Fruit fly (Drosophila melanogaster) whole organism, embryonic: ENCODE measurements around the gene Pcyt1.

ENCODE experiments used
- Ada2b ChIP-seq: fragments of 200-800 bp; sonication (Bioruptor generic); IDR thresholded peaks from 2 replicates; pipeline ENCODE4 v1.3.6; 2022; ENCODE audit warnings: missing biosample characterization, missing genetic modification characterization
- Adf1 ChIP-seq: fragments of 200-800 bp; sonication (Bioruptor generic); IDR thresholded peaks from 2 replicates; pipeline ENCODE4 v1.3.6; 2022; ENCODE audit warnings: missing biosample characterization, missing genetic modification characterization
- Asciz ChIP-seq: fragments of 200-800 bp; sonication (Bioruptor generic); optimal IDR thresholded peaks from 2 replicates; lab custom pipeline; 2017; ENCODE audit warnings: missing biosample characterization, mild to moderate bottlenecking, missing genetic modification characterization, missing genetic modification reagents
- Bteb2 ChIP-seq: fragments of 200-800 bp; sonication (Bioruptor generic); optimal IDR thresholded peaks from 2 replicates; lab custom pipeline; 2016; ENCODE audit warnings: missing biosample characterization, missing genetic modification characterization
- C15 ChIP-seq: fragments of 200-800 bp; sonication (Bioruptor generic); IDR thresholded peaks from 3 replicates; pipeline ENCODE4 v1.3.6; 2022; ENCODE audit warnings: missing biosample characterization, missing genetic modification characterization
- CG12299 ChIP-seq: fragments of 200-800 bp; sonication (Bioruptor generic); optimal IDR thresholded peaks from 2 replicates; lab custom pipeline; 2018; ENCODE audit warnings: missing biosample characterization, mild to moderate bottlenecking, missing genetic modification characterization
- CG14667 ChIP-seq: fragments of 200-800 bp; sonication (Bioruptor generic); IDR thresholded peaks from 2 replicates; pipeline ENCODE4 v1.3.6; 2022; ENCODE audit warnings: missing biosample characterization, missing genetic modification characterization
- CG14710 ChIP-seq: fragments of 200-800 bp; sonication (Bioruptor generic); optimal IDR thresholded peaks from 3 replicates; lab custom pipeline; 2019; ENCODE audit warnings: missing biosample characterization, mild to moderate bottlenecking, missing genetic modification characterization, moderate library complexity
- CG1529 ChIP-seq: fragments of 200-800 bp; sonication (Bioruptor generic); optimal IDR thresholded peaks from 3 replicates; lab custom pipeline; 2018; ENCODE audit warnings: missing biosample characterization, missing genetic modification characterization
- CG15479 ChIP-seq: fragments of 200-800 bp; sonication (Bioruptor generic); optimal IDR thresholded peaks from 3 replicates; lab custom pipeline; 2019; ENCODE audit warnings: missing biosample characterization, mild to moderate bottlenecking, missing genetic modification characterization, moderate library complexity
- CG15696 ChIP-seq: fragments of 200-800 bp; sonication (Bioruptor generic); optimal IDR thresholded peaks from 2 replicates; lab custom pipeline; 2019; ENCODE audit warnings: missing biosample characterization, mild to moderate bottlenecking, missing genetic modification characterization, moderate library complexity
- CG18764 ChIP-seq: fragments of 200-800 bp; sonication (Bioruptor generic); optimal IDR thresholded peaks from 3 replicates; lab custom pipeline; 2016; ENCODE audit warnings: missing biosample characterization, missing genetic modification characterization
- CG2199 ChIP-seq: fragments of 200-800 bp; sonication (Bioruptor generic); IDR thresholded peaks from 3 replicates; pipeline ENCODE4 v1.3.6; 2022; ENCODE audit warnings: missing biosample characterization, missing genetic modification characterization
- CG31224 ChIP-seq: fragments of 200-800 bp; sonication (Bioruptor generic); IDR thresholded peaks from 2 replicates; pipeline ENCODE4 v1.3.6; 2022; ENCODE audit warnings: missing biosample characterization, missing genetic modification characterization
- CG7928 ChIP-seq: fragments of 200-800 bp; sonication (Bioruptor generic); optimal IDR thresholded peaks from 2 replicates; lab custom pipeline; 2017; ENCODE audit warnings: missing biosample characterization, mild to moderate bottlenecking, missing genetic modification characterization
- CG8359 ChIP-seq: fragments of 200-800 bp; sonication (Bioruptor generic); optimal IDR thresholded peaks from 2 replicates; lab custom pipeline; 2017; ENCODE audit warnings: missing biosample characterization, mild to moderate bottlenecking, missing genetic modification characterization, borderline replicate concordance
- CG9876 ChIP-seq: fragments of 200-800 bp; sonication (Bioruptor generic); optimal IDR thresholded peaks from 2 replicates; lab custom pipeline; 2016; ENCODE audit warnings: missing biosample characterization, missing genetic modification characterization
- CTCF ChIP-seq: fragments of 200-800 bp; sonication (Bioruptor generic); optimal IDR thresholded peaks from 2 replicates; lab custom pipeline; 2017; ENCODE audit warnings: missing biosample characterization, mild to moderate bottlenecking, missing genetic modification characterization, moderate library complexity
- CkIIα-i1 ChIP-seq: fragments of 200-800 bp; sonication (Bioruptor generic); IDR thresholded peaks from 2 replicates; pipeline ENCODE4 v1.3.6; 2022; ENCODE audit warnings: missing biosample characterization, missing genetic modification characterization
- CoRest ChIP-seq: fragments of 200-800 bp; sonication (Bioruptor generic); optimal IDR thresholded peaks from 3 replicates; lab custom pipeline; 2018; ENCODE audit warnings: missing biosample characterization, mild to moderate bottlenecking, missing genetic modification characterization, moderate library complexity
- Dad ChIP-seq: fragments of 200-800 bp; sonication (Bioruptor generic); optimal IDR thresholded peaks from 3 replicates; lab custom pipeline; 2016; ENCODE audit warnings: missing biosample characterization, missing genetic modification characterization
- Dek ChIP-seq: fragments of 200-800 bp; sonication (Bioruptor generic); optimal IDR thresholded peaks from 3 replicates; lab custom pipeline; 2019; ENCODE audit warnings: missing biosample characterization, mild to moderate bottlenecking, missing genetic modification characterization, moderate library complexity
- Doc2 ChIP-seq: fragments of 200-800 bp; sonication (Bioruptor generic); IDR thresholded peaks from 2 replicates; pipeline ENCODE4 v1.3.6; 2022; ENCODE audit warnings: missing biosample characterization, missing genetic modification characterization
- E2f1 ChIP-seq: fragments of 200-800 bp; sonication (Bioruptor generic); IDR thresholded peaks from 2 replicates; pipeline ENCODE4 v1.3.6; 2022; ENCODE audit warnings: missing biosample characterization, missing genetic modification characterization
- H2.0 ChIP-seq: fragments of 200-800 bp; sonication (Bioruptor generic); IDR thresholded peaks from 2 replicates; pipeline ENCODE4 v1.3.6; 2022; ENCODE audit warnings: missing biosample characterization, missing genetic modification characterization
- Jarid2 ChIP-seq: fragments of 200-800 bp; sonication (Bioruptor generic); optimal IDR thresholded peaks from 3 replicates; lab custom pipeline; 2017; ENCODE audit warnings: mild to moderate bottlenecking, missing biosample characterization, missing genetic modification reagents, missing genetic modification characterization
- Lpt ChIP-seq: fragments of >200 bp; optimal IDR thresholded peaks from 2 replicates; lab custom pipeline; 2018; ENCODE audit warnings: missing biosample characterization, missing genetic modification characterization
- NFAT ChIP-seq: fragments of 200-800 bp; sonication (Bioruptor generic); IDR thresholded peaks from 2 replicates; pipeline ENCODE4 v1.3.6; 2022; ENCODE audit warnings: missing biosample characterization, missing genetic modification characterization
- Nf-YA ChIP-seq: fragments of 200-800 bp; sonication (Bioruptor generic); IDR thresholded peaks from 2 replicates; pipeline ENCODE4 v1.3.6; 2022; ENCODE audit warnings: missing biosample characterization, missing genetic modification characterization
- Oaz ChIP-seq: fragments of 200-800 bp; sonication (Bioruptor generic); IDR thresholded peaks from 2 replicates; pipeline ENCODE4 v1.3.6; 2022; ENCODE audit warnings: missing biosample characterization, missing genetic modification characterization
- Sin3A ChIP-seq: fragments of >200 bp; optimal IDR thresholded peaks from 2 replicates; lab custom pipeline; 2018
- Spps ChIP-seq: fragments of 200-800 bp; sonication (Bioruptor generic); optimal IDR thresholded peaks from 2 replicates; lab custom pipeline; 2018; ENCODE audit warnings: missing biosample characterization, mild to moderate bottlenecking, missing genetic modification characterization
- Stat92E ChIP-seq, 3 experiments: fragments of >200 bp in 2 of 3; fragments of 200-800 bp in 1 of 3; sonication (Bioruptor generic) in 1 of 3; optimal IDR thresholded peaks; 2 replicates each; lab custom pipeline; 2017 to 2019; ENCODE audit warnings: missing biosample characterization in 3 of 3, missing genetic modification characterization in 3 of 3, mild to moderate bottlenecking in 1 of 3, moderate library complexity in 1 of 3
- Tbp ChIP-seq: fragments of >200 bp; optimal IDR thresholded peaks from 2 replicates; lab custom pipeline; 2018; ENCODE audit warnings: missing biosample characterization, missing genetic modification characterization
- Usf ChIP-seq: fragments of 200-800 bp; sonication (Bioruptor generic); optimal IDR thresholded peaks from 2 replicates; lab custom pipeline; 2017; ENCODE audit warnings: missing genotype, missing biosample characterization, missing genetic modification characterization
- ci ChIP-seq: fragments of 200-800 bp; sonication (Bioruptor generic); IDR thresholded peaks from 3 replicates; pipeline ENCODE4 v1.3.6; 2022; ENCODE audit warnings: missing biosample characterization, missing genetic modification characterization
- croc ChIP-seq: fragments of 200-800 bp; sonication (Bioruptor generic); conservative IDR thresholded peaks from 3 replicates; pipeline ENCODE4 v1.3.6; 2022; ENCODE audit warnings: missing biosample characterization, missing genetic modification characterization
- crol ChIP-seq: fragments of 200-800 bp; sonication (Bioruptor generic); IDR thresholded peaks from 2 replicates; pipeline ENCODE4 v1.3.6; 2022; ENCODE audit warnings: missing biosample characterization, missing genetic modification characterization
- dati ChIP-seq: fragments of 200-800 bp; sonication (Bioruptor generic); IDR thresholded peaks from 2 replicates; pipeline ENCODE4 v1.3.6; 2022; ENCODE audit warnings: missing biosample characterization, missing genetic modification characterization
- ems ChIP-seq: fragments of 200-800 bp; sonication (Bioruptor generic); optimal IDR thresholded peaks from 3 replicates; lab custom pipeline; 2016; ENCODE audit warnings: missing biosample characterization, missing genetic modification characterization
- exex ChIP-seq: fragments of 200-800 bp; sonication (Bioruptor generic); optimal IDR thresholded peaks from 4 replicates; lab custom pipeline; 2018; ENCODE audit warnings: missing biosample characterization, mild to moderate bottlenecking, missing genetic modification characterization, moderate library complexity
- fd102C ChIP-seq: fragments of 200-800 bp; sonication (Bioruptor generic); optimal IDR thresholded peaks from 2 replicates; lab custom pipeline; 2018; ENCODE audit warnings: missing biosample characterization, mild to moderate bottlenecking, missing genetic modification characterization, moderate library complexity
- fru ChIP-seq: fragments of >200 bp; optimal IDR thresholded peaks from 2 replicates; lab custom pipeline; 2017
- grn ChIP-seq: fragments of 200-800 bp; sonication (Bioruptor generic); optimal IDR thresholded peaks from 3 replicates; lab custom pipeline; 2017; ENCODE audit warnings: missing biosample characterization, missing genetic modification characterization
- gsb ChIP-seq: fragments of 200-800 bp; sonication (Bioruptor generic); IDR thresholded peaks from 2 replicates; pipeline ENCODE4 v1.3.6; 2022; ENCODE audit warnings: missing biosample characterization, missing genetic modification characterization
- h ChIP-seq: fragments of >200 bp; optimal IDR thresholded peaks from 2 replicates; lab custom pipeline; 2017
- ro ChIP-seq: fragments of 200-800 bp; sonication (Bioruptor generic); IDR thresholded peaks from 2 replicates; pipeline ENCODE4 v1.3.6; 2022; ENCODE audit warnings: missing biosample characterization, missing genetic modification characterization
- ssp ChIP-seq: fragments of 200-800 bp; sonication (Bioruptor generic); IDR thresholded peaks from 2 replicates; pipeline ENCODE4 v1.3.6; 2022; ENCODE audit warnings: missing biosample characterization, missing genetic modification characterization
- toy ChIP-seq: fragments of 200-800 bp; sonication (Bioruptor generic); IDR thresholded peaks from 2 replicates; pipeline ENCODE4 v1.3.6; 2022; ENCODE audit warnings: missing biosample characterization, missing genetic modification characterization
- vvl ChIP-seq: fragments of 200-800 bp; sonication (Bioruptor generic); IDR thresholded peaks from 2 replicates; pipeline ENCODE4 v1.3.6; 2022; ENCODE audit warnings: missing biosample characterization, missing genetic modification characterization
- zen2 ChIP-seq: fragments of 200-800 bp; sonication (Bioruptor generic); IDR thresholded peaks from 3 replicates; pipeline ENCODE4 v1.3.6; 2022; ENCODE audit warnings: missing biosample characterization, missing genetic modification characterization; ENCODE audit not compliant: partially characterized antibody

The Pcyt1 gene

dm6 chr3L:1586266-1587054 lies 40.6 kb downstream of the Pcyt1 start (continued):
- TF ChIP-seq CG14710 (no peak), toy (GFP tag; lab: Robert Waterston, UW) (no peak), ro (GFP tag; lab: Robert Waterston, UW) (no peak), exex (tag; lab: Kevin White, UChicago) (peak; percentile 59), Ada2b (GFP tag; lab: Robert Waterston, UW) (no peak), E2f1 (no peak; the same call in 1 of the 2 replicates), Nf-YA (no peak), CG15479 (peak; percentile 58), Dek (tag; lab: Kevin White, UChicago) (no peak), crol (GFP tag; lab: Robert Waterston, UW) (peak; percentile 30; the same call in 1 of the 2 replicates), H2.0 (0 out of 2 replicates have a peak, but pooled peaks have one; percentile 31), Adf1 (GFP tag; lab: Robert Waterston, UW) (peak; percentile 34; the same call in 1 of the 2 replicates), fd102C (no peak), grn (GFP tag; lab: Kevin White, UChicago) (no peak), Stat92E (GFP tag; optimal IDR thresholded peaks at IDR 0.05; lab: Kevin White, UChicago) (peak in 1 of 3 experiments; percentile 61), CG15696 (no peak), CG14667 (GFP tag; lab: Robert Waterston, UW) (no peak), Oaz (GFP tag; lab: Robert Waterston, UW) (no peak), NFAT (0 out of 2 replicates have a peak, but pooled peaks have one; percentile 19), Usf (GFP tag; lab: Kevin White, UChicago) (no peak), ssp (GFP tag; lab: Robert Waterston, UW) (no peak), Bteb2 (GFP tag; lab: Kevin White, UChicago) (no peak), dati (GFP tag; lab: Robert Waterston, UW) (no peak), CG1529 (GFP tag; lab: Kevin White, UChicago) (no peak), CG9876 (no peak), Jarid2 (GFP tag; lab: Kevin White, UChicago) (peak; percentile 98), CoRest (tag; lab: Kevin White, UChicago) (no peak), zen2 (peak; percentile 92; the same call in 2 of the 3 replicates), CG18764 (no peak), CG7928 (no peak), CG8359 (peak; percentile 70), CkIIα-i1 (GFP tag; lab: Robert Waterston, UW) (no peak), fru (lab: Kevin White, UChicago) (no peak), ems (no peak), Lpt (GFP tag; lab: Kevin White, UChicago) (no peak), Sin3A (no peak), croc (GFP tag; lab: Robert Waterston, UW) (no peak), Asciz (no peak), CTCF (GFP tag; lab: Kevin White, UChicago) (peak; percentile 2), h (lab: Kevin White, UChicago) (no peak), gsb (no peak), CG2199 (GFP tag; lab: Robert Waterston, UW) (peak; percentile 61; the same call in 1 of the 3 replicates), Dad (no peak), C15 (GFP tag; lab: Robert Waterston, UW) (no peak), Tbp (GFP tag; lab: Kevin White, UChicago) (no peak), CG31224 (no peak), ci (GFP tag; lab: Robert Waterston, UW) (peak; percentile 69; the same call in 2 of the 3 replicates), Doc2 (GFP tag; lab: Robert Waterston, UW) (no peak), Spps (tag; lab: Kevin White, UChicago) (peak; percentile 9), vvl (GFP tag; lab: Robert Waterston, UW) (peak; percentile 80), CG12299 (no peak)
